Worm (Caenorhabditis elegans) whole organism, L4 larva: ENCODE results near the gene B0303.14.

Experiments
- F26F4.8 ChIP-seq: fragments of 200-800 bp; sonication (Bioruptor generic); conservative IDR thresholded peaks from 2 replicates; pipeline ENCODE4 v1.3.6; 2022; ENCODE audit warnings: missing genetic modification characterization, missing compliant biosample characterization
- ama-1 ChIP-seq: fragments of 150-350 bp; optimal IDR thresholded peaks from 2 replicates; lab custom pipeline; 2014; ENCODE audit warnings: inconsistent platforms, mixed read lengths
- ceh-28 ChIP-seq: fragments of 150-350 bp; optimal IDR thresholded peaks from 2 replicates; lab custom pipeline; 2014; ENCODE audit warnings: missing biosample characterization, missing genetic modification reagents, missing genetic modification characterization
- ceh-32 ChIP-seq: sonication (generic microtip); optimal IDR thresholded peaks from 2 replicates; lab custom pipeline; 2016; ENCODE audit warnings: mild to moderate bottlenecking, missing genetic modification characterization, missing compliant biosample characterization; ENCODE audit not compliant: poor library complexity
- fos-1 ChIP-seq: fragments of 150-350 bp; optimal IDR thresholded peaks from 2 replicates; lab custom pipeline; 2014; ENCODE audit warnings: missing biosample characterization, missing genetic modification characterization
- hlh-30 ChIP-seq: sonication (generic microtip); optimal IDR thresholded peaks from 2 replicates; lab custom pipeline; 2017; ENCODE audit warnings: antibody characterized with exemption, mild to moderate bottlenecking, missing genetic modification characterization, missing compliant biosample characterization; ENCODE audit not compliant: insufficient read depth
- jun-1 ChIP-seq: fragments of 150-350 bp; optimal IDR thresholded peaks from 2 replicates; lab custom pipeline; 2014; ENCODE audit warnings: missing biosample characterization, missing genetic modification reagents, missing genetic modification characterization
- mxl-3 ChIP-seq: fragments of 200-800 bp; sonication (Bioruptor generic); optimal IDR thresholded peaks from 2 replicates; lab custom pipeline; 2018; ENCODE audit warnings: mild to moderate bottlenecking, missing genetic modification characterization, missing compliant biosample characterization
- nhr-11 ChIP-seq: fragments of 150-350 bp; optimal IDR thresholded peaks from 2 replicates; lab custom pipeline; 2014; ENCODE audit warnings: missing biosample characterization, missing genetic modification characterization
- nhr-25 ChIP-seq: sonication (generic microtip); optimal IDR thresholded peaks from 2 replicates; lab custom pipeline; 2017; ENCODE audit warnings: missing genetic modification characterization, mild to moderate bottlenecking, missing compliant biosample characterization, antibody characterized with exemption, moderate library complexity, borderline replicate concordance; ENCODE audit not compliant: insufficient read depth
- nhr-6 ChIP-seq: fragments of 150-350 bp; optimal IDR thresholded peaks from 2 replicates; lab custom pipeline; 2014; ENCODE audit warnings: missing biosample characterization, missing genetic modification characterization
- pha-4 ChIP-seq, 2 experiments: fragments of 150-350 bp in 1 of 2; fragments of 200-800 bp in 1 of 2; sonication (Bioruptor generic) in 1 of 2; IDR thresholded peaks in 1 of 2; optimal IDR thresholded peaks in 1 of 2; 2 replicates each; pipeline versions ENCODE4 v1.3.6 to Lab custom; 2014 to 2022; ENCODE audit warnings: missing genetic modification characterization in 2 of 2, missing genetic modification reagents in 2 of 2, missing biosample characterization in 1 of 2, missing compliant biosample characterization in 1 of 2
- set-16 ChIP-seq: fragments of 200-800 bp; sonication (Bioruptor generic); IDR thresholded peaks from 2 replicates; pipeline ENCODE4 v1.3.6; 2022; ENCODE audit warnings: missing genetic modification reagents, missing genetic modification characterization, missing compliant biosample characterization
- tag-97 ChIP-seq: fragments of 200-800 bp; sonication (Bioruptor generic); IDR thresholded peaks from 2 replicates; pipeline ENCODE4 v1.3.6; 2022; ENCODE audit warnings: missing genetic modification characterization, missing compliant biosample characterization

DNA sequence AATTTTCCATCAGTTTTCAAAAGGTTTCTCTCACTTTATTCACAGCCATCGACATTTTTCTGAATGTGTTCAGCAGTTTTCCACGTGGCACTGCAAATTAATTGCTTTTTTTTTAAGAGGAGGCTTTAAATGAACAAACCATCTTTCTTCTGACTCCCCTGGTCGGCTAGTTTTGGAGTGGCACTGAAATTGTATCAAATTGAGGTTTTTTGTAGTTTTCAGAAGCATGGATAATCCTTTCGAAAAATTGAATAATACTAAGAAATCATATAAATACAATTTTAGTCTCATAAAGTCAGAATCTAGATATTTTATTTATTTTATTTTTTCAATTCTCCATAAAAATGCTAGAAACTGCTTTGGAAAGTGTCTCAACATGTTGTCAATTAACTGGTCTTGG is 11.2 kb downstream of the B0303.14 start, which contains the start of gene B0303.16:
- TF ChIP-seq ama-1 (lab: Kevin White, UChicago) (no peak), fos-1 (tag; lab: Kevin White, UChicago) (no peak), F26F4.8 (no peak), mxl-3 (no peak), tag-97 (GFP tag; lab: Robert Waterston, UW) (no peak), set-16 (GFP tag; lab: Robert Waterston, UW) (no peak), nhr-11 (tag; lab: Kevin White, UChicago) (no peak), ceh-28 (tag; lab: Kevin White, UChicago) (no peak), ceh-32 (tag; lab: Kevin White, UChicago) (no peak), jun-1 (tag; lab: Kevin White, UChicago) (no peak), nhr-6 (no peak), pha-4 (GFP tag; IDR thresholded peaks at IDR 0.05; lab: Robert Waterston, UW) (no peak), pha-4 (tag; optimal IDR thresholded peaks at IDR 0.05; lab: Kevin White, UChicago) (no peak), nhr-25 (no peak), hlh-30 (tag; lab: Kevin White, UChicago) (no peak)
